Worm (Caenorhabditis elegans): ENCODE measurements around the gene F58E2.5.

The F58E2.5 gene

ce11 chrIV:3399015-3399722 lies 45.5 kb upstream of the F58E2.5 start, which contains the start of the genes dyf-3 and pdhb-1 (continued):
- TF ChIP-seq ztf-26 (tag; optimal IDR thresholded peaks at IDR 0.05) (no peak), zfh-2 (GFP tag; conservative IDR thresholded peaks at IDR 0.05) (no peak), F57C9.4 (tag; optimal IDR thresholded peaks at IDR 0.05) (no peak), Y53G8AR.9 (GFP tag; conservative IDR thresholded peaks at IDR 0.05) (no peak), snpc-4 (GFP tag; optimal IDR thresholded peaks at IDR 0.05) (no peak), snpc-4 (tag; optimal IDR thresholded peaks at IDR 0.05) (no peak), lsl-1 (GFP tag; optimal IDR thresholded peaks at IDR 0.05) (peak; percentile 78), F22D6.2 (tag; optimal IDR thresholded peaks at IDR 0.05) (no peak), mes-4 (tag; optimal IDR thresholded peaks at IDR 0.05) (no peak)

- TF ChIP-seq ztf-25 (GFP tag; IDR thresholded peaks at IDR 0.05) = no peak
- TF ChIP-seq ccch-3 (GFP tag; optimal IDR thresholded peaks at IDR 0.05) = no peak
- TF ChIP-seq madf-3 (GFP tag; IDR thresholded peaks at IDR 0.05) = no peak
- no peak for TF ChIP-seq ets-4 (GFP tag; optimal IDR thresholded peaks at IDR 0.05)
- no peak for TF ChIP-seq let-526 (GFP tag; IDR thresholded peaks at IDR 0.05)
- TF ChIP-seq egl-44 (GFP tag; IDR thresholded peaks at IDR 0.05) = no peak
- no peak for TF ChIP-seq egrh-3 (GFP tag; IDR thresholded peaks at IDR 0.05)
- TF ChIP-seq hmg-20 (GFP tag; IDR thresholded peaks at IDR 0.05) = no peak
- TF ChIP-seq xnd-1 (tag; optimal IDR thresholded peaks at IDR 0.05) = no peak
- no peak for TF ChIP-seq C06A6.2 (GFP tag; conservative IDR thresholded peaks at IDR 0.05)
Measured at ce11 chrIV:3400941-3401340, 43.8 kb upstream of the F58E2.5 start.

ce11 chrIV:3415383-3415782 lies 29.3 kb upstream of the F58E2.5 start, which contains the start of gene lgc-9:
Gene lgc-9 (plus strand): TSS chrIV:3415683.
- TF ChIP-seq pbrm-1 (GFP tag; IDR thresholded peaks at IDR 0.05) = no peak
- no peak for TF ChIP-seq hmg-20 (GFP tag; IDR thresholded peaks at IDR 0.05)
- TF ChIP-seq bed-1 (GFP tag; IDR thresholded peaks at IDR 0.05) = no peak

- no peak for TF ChIP-seq ztf-25 (GFP tag; IDR thresholded peaks at IDR 0.05)
- no peak for TF ChIP-seq madf-6 (GFP tag; IDR thresholded peaks at IDR 0.05)
- TF ChIP-seq efl-1 (GFP tag; optimal IDR thresholded peaks at IDR 0.05) = no peak
- TF ChIP-seq sptf-2 (GFP tag; optimal IDR thresholded peaks at IDR 0.05) = no peak
- no peak for TF ChIP-seq nfya-2 (GFP tag; IDR thresholded peaks at IDR 0.05)
- TF ChIP-seq madf-10 (tag; optimal IDR thresholded peaks at IDR 0.05) = no peak
- TF ChIP-seq snpc-1.3 (tag; optimal IDR thresholded peaks at IDR 0.05; ENCODE audit: insufficient read depth) = no peak
- no peak for TF ChIP-seq atf-7 (tag; optimal IDR thresholded peaks at IDR 0.05)
- no peak for TF ChIP-seq attf-3 (GFP tag; conservative IDR thresholded peaks at IDR 0.05)
- TF ChIP-seq unc-130 (GFP tag; optimal IDR thresholded peaks at IDR 0.05) = no peak
Measured at ce11 chrIV:3418741-3419140, 26.0 kb upstream of the F58E2.5 start.

ce11 chrIV:3422516-3422915 lies 22.2 kb upstream of the F58E2.5 start, which contains the start of gene C04C3.6:
Gene C04C3.6 (minus strand): TSS chrIV:3422616.
- TF ChIP-seq ztf-18 (tag; optimal IDR thresholded peaks at IDR 0.05) = no peak
- TF ChIP-seq chd-7 (tag; optimal IDR thresholded peaks at IDR 0.05) = no peak
- TF ChIP-seq zfh-2 (GFP tag; conservative IDR thresholded peaks at IDR 0.05) = no peak
- TF ChIP-seq madf-8 (GFP tag; conservative IDR thresholded peaks at IDR 0.05) = no peak
- TF ChIP-seq Y67H2A.10 (GFP tag; conservative IDR thresholded peaks at IDR 0.05) = no peak
- no peak for TF ChIP-seq F55B11.4 (tag; optimal IDR thresholded peaks at IDR 0.05; ENCODE audit: borderline replicate concordance, insufficient read depth)
- TF ChIP-seq hlh-26 (GFP tag; conservative IDR thresholded peaks at IDR 0.05) = no peak
